Worm (Caenorhabditis elegans) whole organism, L2 larva: Measurements from ENCODE around the gene F36D3.8.

Source experiments
- R02D3.7 ChIP-seq: fragments of 150-350 bp; optimal IDR thresholded peaks from 2 replicates; lab custom pipeline; 2014; ENCODE audit warnings: missing biosample characterization, missing genetic modification characterization
- alr-1 ChIP-seq: fragments of 150-350 bp; optimal IDR thresholded peaks from 2 replicates; lab custom pipeline; 2014; ENCODE audit warnings: missing biosample characterization, missing genetic modification characterization
- ama-1 ChIP-seq: fragments of 150-350 bp; optimal IDR thresholded peaks from 2 replicates; lab custom pipeline; 2018; ENCODE audit warnings: inconsistent platforms
- blmp-1 ChIP-seq: sonication (generic microtip); optimal IDR thresholded peaks from 2 replicates; lab custom pipeline; 2017; ENCODE audit warnings: missing genetic modification characterization, mild to moderate bottlenecking, missing compliant biosample characterization, antibody characterized with exemption, moderate library complexity; ENCODE audit not compliant: insufficient read depth
- lin-11 ChIP-seq: fragments of 150-350 bp; sonication (generic microtip); optimal IDR thresholded peaks from 2 replicates; lab custom pipeline; 2014; ENCODE audit warnings: missing biosample characterization, missing genetic modification characterization, inconsistent platforms, mixed read lengths
- lin-13 ChIP-seq: fragments of 150-350 bp; optimal IDR thresholded peaks from 2 replicates; lab custom pipeline; 2014; ENCODE audit warnings: missing biosample characterization, missing genetic modification reagents, missing genetic modification characterization
- lsy-2 ChIP-seq, 2 experiments: fragments of 150-350 bp in 1 of 2; sonication (generic microtip) in 1 of 2; optimal IDR thresholded peaks; 2 replicates each; lab custom pipeline; 2014 to 2017; ENCODE audit warnings: missing biosample characterization in 2 of 2, missing genetic modification characterization in 2 of 2
- nhr-237 ChIP-seq: fragments of 150-350 bp; optimal IDR thresholded peaks from 2 replicates; lab custom pipeline; 2014; ENCODE audit warnings: missing biosample characterization, missing genetic modification characterization
- nhr-77 ChIP-seq: fragments of 150-350 bp; optimal IDR thresholded peaks from 2 replicates; lab custom pipeline; 2014; ENCODE audit warnings: missing biosample characterization, missing genetic modification characterization
- snpc-4 ChIP-seq: fragments of 150-350 bp; optimal IDR thresholded peaks from 2 replicates; lab custom pipeline; 2014; ENCODE audit warnings: missing biosample characterization, missing genetic modification characterization
- unc-39 ChIP-seq: fragments of 150-350 bp; optimal IDR thresholded peaks from 2 replicates; lab custom pipeline; 2014; ENCODE audit warnings: missing biosample characterization, missing genetic modification characterization
- ztf-11 ChIP-seq: sonication (generic microtip); optimal IDR thresholded peaks from 2 replicates; lab custom pipeline; 2017; ENCODE audit warnings: missing biosample characterization, missing genetic modification characterization

ce11 chrV:16522242-16522641 is 4.7 kb upstream of the F36D3.8 start, which contains the start of gene srw-34:
- TF ChIP-seq lin-13 (GFP tag; lab: Kevin White, UChicago) (no peak), snpc-4 (tag; lab: Kevin White, UChicago) (no peak), lin-11 (tag; lab: Kevin White, UChicago) (no peak), nhr-237 (tag; lab: Kevin White, UChicago) (no peak), ztf-11 (tag; lab: Kevin White, UChicago) (no peak), alr-1 (tag; lab: Kevin White, UChicago) (no peak), R02D3.7 (no peak), ama-1 (lab: Kevin White, UChicago) (no peak), lsy-2 (tag; optimal IDR thresholded peaks at IDR 0.05; lab: Kevin White, UChicago) (no peak), blmp-1 (no peak), nhr-77 (tag; lab: Kevin White, UChicago) (no peak), unc-39 (tag; lab: Kevin White, UChicago) (no peak)
